Worm (Caenorhabditis elegans) whole organism, L3 larva: Measurements from ENCODE around the gene H37A05.2.

Source experiments
- R02D3.7 ChIP-seq: fragments of 150-350 bp; optimal IDR thresholded peaks from 2 replicates; lab custom pipeline; 2014; ENCODE audit warnings: missing biosample characterization, missing genetic modification characterization
- ZK546.5 ChIP-seq: sonication (generic microtip); optimal IDR thresholded peaks from 2 replicates; lab custom pipeline; 2017; ENCODE audit warnings: missing biosample characterization, missing genetic modification characterization
- aly-2 ChIP-seq: fragments of 150-350 bp; optimal IDR thresholded peaks from 2 replicates; lab custom pipeline; 2014; ENCODE audit warnings: missing biosample characterization, missing genetic modification characterization
- ama-1 ChIP-seq: fragments of 150-350 bp; optimal IDR thresholded peaks from 2 replicates; lab custom pipeline; 2018
- ceh-16 ChIP-seq: sonication (generic microtip); optimal IDR thresholded peaks from 2 replicates; lab custom pipeline; 2017; ENCODE audit warnings: missing biosample characterization, missing genetic modification characterization
- ceh-28 ChIP-seq: fragments of 150-350 bp; optimal IDR thresholded peaks from 2 replicates; lab custom pipeline; 2014; ENCODE audit warnings: missing biosample characterization, missing genetic modification reagents, missing genetic modification characterization
- daf-12 ChIP-seq: fragments of 150-350 bp; optimal IDR thresholded peaks from 2 replicates; lab custom pipeline; 2014; ENCODE audit warnings: missing biosample characterization, missing genetic modification reagents, missing genetic modification characterization
- egl-27 ChIP-seq: sonication (generic microtip); optimal IDR thresholded peaks from 4 replicates; lab custom pipeline; 2017; ENCODE audit warnings: missing biosample characterization, missing genetic modification reagents, missing genetic modification characterization
- egl-5 ChIP-seq: fragments of 150-350 bp; optimal IDR thresholded peaks from 2 replicates; lab custom pipeline; 2017; ENCODE audit warnings: missing biosample characterization, missing genetic modification reagents, missing genetic modification characterization, inconsistent platforms
- elt-1 ChIP-seq: fragments of 150-350 bp; optimal IDR thresholded peaks from 2 replicates; lab custom pipeline; 2014; ENCODE audit warnings: missing biosample characterization, missing genetic modification characterization
- elt-2 ChIP-seq: sonication (generic microtip); optimal IDR thresholded peaks from 2 replicates; lab custom pipeline; 2016; ENCODE audit warnings: missing genetic modification reagents, mild to moderate bottlenecking, missing genetic modification characterization, missing compliant biosample characterization
- elt-3 ChIP-seq, 3 experiments: fragments of 150-350 bp in 1 of 3; sonication (generic microtip) in 2 of 3; optimal IDR thresholded peaks; 2 replicates in 2 of 3; 4 replicates in 1 of 3; lab custom pipeline; 2014 to 2017; ENCODE audit warnings: missing biosample characterization in 3 of 3, missing genetic modification characterization in 3 of 3
- eor-1 ChIP-seq, 2 experiments: fragments of 150-350 bp; optimal IDR thresholded peaks; 2 replicates each; lab custom pipeline; 2014 to 2018; ENCODE audit warnings: missing biosample characterization in 2 of 2, missing genetic modification characterization in 2 of 2
- fkh-10 ChIP-seq: sonication (generic microtip); optimal IDR thresholded peaks from 2 replicates; lab custom pipeline; 2017; ENCODE audit warnings: missing biosample characterization, missing genetic modification reagents, missing genetic modification characterization
- fkh-2 ChIP-seq: fragments of 150-350 bp; optimal IDR thresholded peaks from 2 replicates; lab custom pipeline; 2014; ENCODE audit warnings: missing biosample characterization, missing genetic modification reagents, missing genetic modification characterization
- fos-1 ChIP-seq: fragments of 150-350 bp; optimal IDR thresholded peaks from 2 replicates; lab custom pipeline; 2014; ENCODE audit warnings: missing biosample characterization, missing genetic modification characterization
- hmg-11 ChIP-seq: sonication (generic microtip); optimal IDR thresholded peaks from 2 replicates; lab custom pipeline; 2016; ENCODE audit warnings: missing genetic modification characterization, missing compliant biosample characterization
- jun-1 ChIP-seq: fragments of 150-350 bp; optimal IDR thresholded peaks from 2 replicates; lab custom pipeline; 2014; ENCODE audit warnings: missing biosample characterization, missing genetic modification reagents, missing genetic modification characterization
- lin-15B ChIP-seq: fragments of 150-350 bp; optimal IDR thresholded peaks from 2 replicates; lab custom pipeline; 2014; ENCODE audit warnings: missing biosample characterization, missing genetic modification characterization
- lin-39 ChIP-seq: fragments of 150-350 bp; optimal IDR thresholded peaks from 2 replicates; lab custom pipeline; 2018; ENCODE audit warnings: missing biosample characterization, missing genetic modification reagents, missing genetic modification characterization
- lsy-12 ChIP-seq: sonication (generic microtip); optimal IDR thresholded peaks from 2 replicates; lab custom pipeline; 2016; ENCODE audit warnings: mild to moderate bottlenecking, missing genetic modification characterization, missing compliant biosample characterization
- mdl-1 ChIP-seq: fragments of 150-350 bp; optimal IDR thresholded peaks from 2 replicates; lab custom pipeline; 2014; ENCODE audit warnings: missing biosample characterization, missing genetic modification characterization
- mml-1 ChIP-seq: fragments of 150-350 bp; sonication (generic microtip); optimal IDR thresholded peaks from 3 replicates; lab custom pipeline; 2014; ENCODE audit warnings: missing biosample characterization, missing genetic modification characterization
- nhr-11 ChIP-seq: fragments of 150-350 bp; optimal IDR thresholded peaks from 2 replicates; lab custom pipeline; 2014; ENCODE audit warnings: missing biosample characterization, missing genetic modification characterization
- nhr-23 ChIP-seq: fragments of 150-350 bp; optimal IDR thresholded peaks from 2 replicates; lab custom pipeline; 2014; ENCODE audit warnings: missing biosample characterization, missing genetic modification reagents, missing genetic modification characterization
- nhr-237 ChIP-seq: fragments of 150-350 bp; optimal IDR thresholded peaks from 2 replicates; lab custom pipeline; 2014; ENCODE audit warnings: missing biosample characterization, missing genetic modification characterization
- nhr-25 ChIP-seq: sonication (generic microtip); optimal IDR thresholded peaks from 2 replicates; lab custom pipeline; 2017; ENCODE audit warnings: missing biosample characterization, missing genetic modification characterization
- nhr-28 ChIP-seq: fragments of 150-350 bp; optimal IDR thresholded peaks from 2 replicates; lab custom pipeline; 2014; ENCODE audit warnings: missing biosample characterization, missing genetic modification characterization
- nhr-43 ChIP-seq: sonication (generic microtip); optimal IDR thresholded peaks from 2 replicates; lab custom pipeline; 2016; ENCODE audit warnings: mild to moderate bottlenecking, missing genetic modification characterization, missing compliant biosample characterization; ENCODE audit not compliant: poor library complexity, severe bottlenecking
- nhr-67 ChIP-seq: fragments of 150-350 bp; optimal IDR thresholded peaks from 2 replicates; lab custom pipeline; 2014; ENCODE audit warnings: missing biosample characterization, missing genetic modification characterization
- nhr-76 ChIP-seq: fragments of 150-350 bp; sonication (generic microtip); optimal IDR thresholded peaks from 5 replicates; lab custom pipeline; 2014; ENCODE audit warnings: missing biosample characterization, missing genetic modification characterization
- pha-4 ChIP-seq: fragments of 150-350 bp; optimal IDR thresholded peaks from 2 replicates; lab custom pipeline; 2014; ENCODE audit warnings: missing biosample characterization, missing genetic modification reagents, missing genetic modification characterization
- pqm-1 ChIP-seq: fragments of 150-350 bp; optimal IDR thresholded peaks from 2 replicates; lab custom pipeline; 2017; ENCODE audit warnings: missing biosample characterization, missing genetic modification characterization, inconsistent platforms
- sea-2 ChIP-seq: fragments of 150-350 bp; sonication (generic microtip); optimal IDR thresholded peaks from 4 replicates; lab custom pipeline; 2014; ENCODE audit warnings: missing biosample characterization, missing genetic modification reagents, missing genetic modification characterization
- unc-39 ChIP-seq: sonication (generic microtip); optimal IDR thresholded peaks from 4 replicates; lab custom pipeline; 2017; ENCODE audit warnings: missing biosample characterization, missing genetic modification characterization
- unc-62 ChIP-seq: fragments of 150-350 bp; sonication (generic microtip); optimal IDR thresholded peaks from 4 replicates; lab custom pipeline; 2014; ENCODE audit warnings: missing biosample characterization, missing genetic modification reagents, missing genetic modification characterization
- zag-1 ChIP-seq: fragments of 150-350 bp; optimal IDR thresholded peaks from 2 replicates; lab custom pipeline; 2014; ENCODE audit warnings: missing biosample characterization, missing genetic modification characterization
- ztf-11 ChIP-seq: fragments of 150-350 bp; optimal IDR thresholded peaks from 2 replicates; lab custom pipeline; 2014; ENCODE audit warnings: missing biosample characterization, missing genetic modification characterization

H37A05.2 gene

ce11 chrV:13608486-13608885 is 25.6 kb downstream of the H37A05.2 start:
- TF ChIP-seq nhr-237 (tag; lab: Kevin White, UChicago), result no peak
- peak; percentile 44 for TF ChIP-seq nhr-23 (tag; lab: Kevin White, UChicago)
- peak; percentile 12 for TF ChIP-seq nhr-43

- TF ChIP-seq nhr-43, result peak; percentile 96
- TF ChIP-seq aly-2, result no peak
- no peak for TF ChIP-seq ama-1
- no peak for TF ChIP-seq nhr-11 (tag; lab: Kevin White, UChicago)
- no peak for TF ChIP-seq unc-39 (tag; lab: Kevin White, UChicago)
- no peak for TF ChIP-seq mdl-1 (tag; lab: Kevin White, UChicago)
- no peak for TF ChIP-seq lin-15B (tag; lab: Kevin White, UChicago)
- no peak for TF ChIP-seq ztf-11 (tag; lab: Kevin White, UChicago)
- TF ChIP-seq jun-1 (tag; lab: Kevin White, UChicago), result no peak
- no peak for TF ChIP-seq nhr-28 (tag; lab: Kevin White, UChicago)
- no peak for TF ChIP-seq eor-1 (tag; optimal IDR thresholded peaks at IDR 0.05; lab: Kevin White, UChicago)
- peak; percentile 27 for TF ChIP-seq nhr-25 (tag; lab: Kevin White, UChicago)
- TF ChIP-seq lin-39 (tag; lab: Kevin White, UChicago), result no peak
Measured at ce11 chrV:13606651-13607242, 27.3 kb downstream of the H37A05.2 start, which contains the start of gene fmo-4. TSS of gene fmo-4 (minus strand) at chrV:13606701.

ce11 chrV:13600882-13601281 is 33.2 kb downstream of the H37A05.2 start, which contains the start of gene rdy-2:
TSS of gene rdy-2 (minus strand) at chrV:13600982.
- no peak for TF ChIP-seq fos-1 (tag; lab: Kevin White, UChicago)
- no peak for TF ChIP-seq egl-5 (tag; lab: Kevin White, UChicago)
- no peak for TF ChIP-seq nhr-67 (tag; lab: Kevin White, UChicago)
- no peak for TF ChIP-seq ama-1
- no peak for TF ChIP-seq ceh-28 (tag; lab: Kevin White, UChicago)
- TF ChIP-seq daf-12 (tag; lab: Kevin White, UChicago), result no peak
- TF ChIP-seq mml-1 (tag; lab: Kevin White, UChicago), result no peak
- no peak for TF ChIP-seq egl-27 (tag; lab: Kevin White, UChicago)
- no peak for TF ChIP-seq elt-1 (tag; lab: Kevin White, UChicago)
- no peak for TF ChIP-seq ceh-16 (tag; lab: Kevin White, UChicago)
- no peak for TF ChIP-seq lin-39 (tag; lab: Kevin White, UChicago)
- TF ChIP-seq sea-2 (GFP tag; lab: Kevin White, UChicago), result no peak
- TF ChIP-seq nhr-76 (tag; lab: Kevin White, UChicago), result no peak
- no peak for TF ChIP-seq elt-2 (tag; lab: Kevin White, UChicago)
- TF ChIP-seq lsy-12 (tag; lab: Kevin White, UChicago), result no peak
- no peak for TF ChIP-seq mdl-1 (tag; lab: Kevin White, UChicago)
- no peak for TF ChIP-seq fkh-2 (tag; lab: Kevin White, UChicago)
- no peak for TF ChIP-seq nhr-25 (tag; lab: Kevin White, UChicago)
- no peak for TF ChIP-seq elt-3 (tag; optimal IDR thresholded peaks at IDR 0.05; lab: Kevin White, UChicago)

ce11 chrV:13598370-13598769 is 35.7 kb downstream of the H37A05.2 start:
- TF ChIP-seq ZK546.5 (no peak), pha-4 (tag; lab: Kevin White, UChicago) (no peak), unc-62 (GFP tag; lab: Kevin White, UChicago) (no peak), sea-2 (GFP tag; lab: Kevin White, UChicago) (no peak), ceh-28 (tag; lab: Kevin White, UChicago) (no peak), hmg-11 (tag; lab: Kevin White, UChicago) (no peak), nhr-237 (tag; lab: Kevin White, UChicago) (no peak), daf-12 (tag; lab: Kevin White, UChicago) (no peak), nhr-43 (no peak), R02D3.7 (no peak), zag-1 (tag; lab: Kevin White, UChicago) (no peak), lsy-12 (tag; lab: Kevin White, UChicago) (no peak), elt-2 (tag; lab: Kevin White, UChicago) (no peak), lin-39 (tag; lab: Kevin White, UChicago) (no peak), pqm-1 (tag; lab: Kevin White, UChicago) (no peak), fkh-10 (no peak), fos-1 (tag; lab: Kevin White, UChicago) (no peak)
